Worm (Caenorhabditis elegans): ENCODE data around the gene srxa-13.

DNA sequence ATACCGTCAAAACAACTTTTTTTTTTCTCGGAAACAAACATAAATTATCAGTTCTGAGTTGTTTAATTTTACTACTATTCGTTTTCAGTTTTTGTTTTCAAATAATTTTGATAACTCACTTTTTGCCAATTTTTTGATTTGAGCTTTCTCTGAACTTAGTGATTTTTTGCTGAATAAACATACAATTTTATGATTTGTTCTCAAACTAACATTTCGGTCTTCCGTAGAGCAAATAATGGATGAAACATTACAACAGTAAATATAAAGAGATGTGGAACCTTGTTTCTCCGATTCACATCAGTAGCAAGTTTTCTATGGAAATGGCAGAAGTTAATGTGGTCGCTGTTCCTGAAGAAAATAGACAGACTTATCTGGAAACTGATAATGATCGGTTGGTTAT, 20.1 kb downstream of the srxa-13 start, which contains the start of gene R10D12.7:
- TF ChIP-seq ztf-4 (tag; optimal IDR thresholded peaks at IDR 0.05) (no peak), nhr-237 (tag; optimal IDR thresholded peaks at IDR 0.05) (no peak), skn-1 (tag; optimal IDR thresholded peaks at IDR 0.05) (no peak), fos-1 (tag; optimal IDR thresholded peaks at IDR 0.05) (no peak), ama-1 (optimal IDR thresholded peaks at IDR 0.05) (no peak), ztf-11 (tag; optimal IDR thresholded peaks at IDR 0.05) (no peak), lin-39 (tag; optimal IDR thresholded peaks at IDR 0.05) (no peak), elt-1 (tag; optimal IDR thresholded peaks at IDR 0.05) (no peak), tbx-2 (tag; optimal IDR thresholded peaks at IDR 0.05) (no peak), fkh-10 (GFP tag; optimal IDR thresholded peaks at IDR 0.05) (no peak), elt-3 (tag; optimal IDR thresholded peaks at IDR 0.05) (no peak), snpc-4 (tag; optimal IDR thresholded peaks at IDR 0.05) (no peak), nhr-76 (tag; optimal IDR thresholded peaks at IDR 0.05) (no peak), unc-39 (tag; optimal IDR thresholded peaks at IDR 0.05) (no peak)

Data from whole organism, L3 larva.